Worm (Caenorhabditis elegans) whole organism, mixed stage, embryonic: ENCODE measurements around the gene C07G3.10.

Experiments
- ces-1 ChIP-seq: fragments of 150-350 bp; optimal IDR thresholded peaks from 2 replicates; lab custom pipeline; 2014; ENCODE audit warnings: missing biosample characterization, missing genetic modification reagents, missing genetic modification characterization
- flh-1 ChIP-seq: fragments of 200-800 bp; sonication (Bioruptor generic); optimal IDR thresholded peaks from 2 replicates; lab custom pipeline; 2018; ENCODE audit warnings: mild to moderate bottlenecking, missing genetic modification characterization, moderate library complexity, missing compliant biosample characterization
- mab-5 ChIP-seq: fragments of 150-350 bp; optimal IDR thresholded peaks from 2 replicates; lab custom pipeline; 2014; ENCODE audit warnings: missing biosample characterization, missing genetic modification characterization
- nhr-28 ChIP-seq: fragments of 150-350 bp; optimal IDR thresholded peaks from 2 replicates; lab custom pipeline; 2014; ENCODE audit warnings: missing biosample characterization, missing genetic modification characterization
- nhr-76 ChIP-seq: sonication (generic microtip); optimal IDR thresholded peaks from 2 replicates; lab custom pipeline; 2017; ENCODE audit warnings: missing biosample characterization, missing genetic modification characterization
- pha-4 ChIP-seq: fragments of 150-350 bp; optimal IDR thresholded peaks from 2 replicates; lab custom pipeline; 2018; ENCODE audit warnings: missing biosample characterization, missing genetic modification reagents, missing genetic modification characterization

ce11 chrV:3502038-3502437 is at the start of gene C07G3.10, which contains the start of gene C07G3.8:
- TF ChIP-seq mab-5 (tag; lab: Kevin White, UChicago) (no peak), nhr-28 (no peak), pha-4 (tag; lab: Kevin White, UChicago) (no peak), ces-1 (GFP tag; lab: Kevin White, UChicago) (no peak), nhr-76 (no peak), flh-1 (no peak)
